Fruit fly (Drosophila melanogaster) whole organism, embryonic: Measurements from ENCODE around the gene Mo25.

Experiments
- Bgb ChIP-seq: fragments of 200-800 bp; sonication (Bioruptor generic); IDR thresholded peaks from 2 replicates; pipeline ENCODE4 v1.3.6; 2022; ENCODE audit warnings: missing biosample characterization, missing genetic modification characterization; ENCODE audit not compliant: partially characterized antibody
- Blimp-1 ChIP-seq: fragments of 200-800 bp; sonication (Bioruptor generic); optimal IDR thresholded peaks from 3 replicates; lab custom pipeline; 2018; ENCODE audit warnings: missing biosample characterization, missing genetic modification characterization, mild to moderate bottlenecking, moderate library complexity, missing genetic modification reagents
- CG10209 ChIP-seq: fragments of 200-800 bp; sonication (Bioruptor generic); optimal IDR thresholded peaks from 3 replicates; lab custom pipeline; 2017; ENCODE audit warnings: missing biosample characterization, mild to moderate bottlenecking, missing genetic modification characterization, missing genetic modification reagents
- CG10959 ChIP-seq: fragments of 200-800 bp; sonication (Bioruptor generic); IDR thresholded peaks from 2 replicates; pipeline ENCODE4 v1.3.6; 2022; ENCODE audit warnings: missing biosample characterization, missing genetic modification characterization
- CG1233 ChIP-seq: fragments of 200-800 bp; sonication (Bioruptor generic); optimal IDR thresholded peaks from 4 replicates; lab custom pipeline; 2018; ENCODE audit warnings: missing biosample characterization, mild to moderate bottlenecking, missing genetic modification characterization
- CG12769 ChIP-seq: fragments of 200-800 bp; sonication (Bioruptor generic); optimal IDR thresholded peaks from 2 replicates; lab custom pipeline; 2019; ENCODE audit warnings: missing biosample characterization, mild to moderate bottlenecking, missing genetic modification characterization, moderate library complexity
- CG13424 ChIP-seq: fragments of 200-800 bp; sonication (Bioruptor generic); optimal IDR thresholded peaks from 2 replicates; lab custom pipeline; 2019; ENCODE audit warnings: missing biosample characterization, mild to moderate bottlenecking, missing genetic modification characterization, moderate library complexity
- CG16779 ChIP-seq: fragments of 200-800 bp; sonication (Bioruptor generic); IDR thresholded peaks from 2 replicates; pipeline ENCODE4 v1.3.6; 2022; ENCODE audit warnings: missing biosample characterization, missing genetic modification characterization
- CG16813 ChIP-seq: fragments of 200-800 bp; sonication (Bioruptor generic); IDR thresholded peaks from 3 replicates; pipeline ENCODE4 v1.3.6; 2022; ENCODE audit warnings: missing biosample characterization, missing genetic modification characterization; ENCODE audit not compliant: partially characterized antibody
- CG17829 ChIP-seq: fragments of 200-800 bp; optimal IDR thresholded peaks from 2 replicates; lab custom pipeline; 2019; ENCODE audit warnings: missing biosample characterization, mild to moderate bottlenecking, missing genetic modification characterization, moderate library complexity
- CG34376 ChIP-seq: fragments of 200-800 bp; sonication (Bioruptor generic); optimal IDR thresholded peaks from 2 replicates; lab custom pipeline; 2018; ENCODE audit warnings: missing biosample characterization, mild to moderate bottlenecking, missing genetic modification characterization
- CG3847 ChIP-seq: fragments of 200-800 bp; sonication (Bioruptor generic); IDR thresholded peaks from 2 replicates; pipeline ENCODE4 v1.3.6; 2022; ENCODE audit warnings: missing biosample characterization, missing genetic modification characterization
- CG4424 ChIP-seq: fragments of 200-800 bp; sonication (Bioruptor generic); optimal IDR thresholded peaks from 3 replicates; lab custom pipeline; 2016; ENCODE audit warnings: missing biosample characterization, missing genetic modification characterization
- CG5180 ChIP-seq: fragments of 200-800 bp; sonication (Bioruptor generic); optimal IDR thresholded peaks from 3 replicates; lab custom pipeline; 2017; ENCODE audit warnings: missing biosample characterization, missing genetic modification characterization, mild to moderate bottlenecking, moderate library complexity, missing genetic modification reagents
- CG7357 ChIP-seq: fragments of 200-800 bp; sonication (Bioruptor generic); IDR thresholded peaks from 3 replicates; pipeline ENCODE4 v1.3.6; 2022; ENCODE audit warnings: missing biosample characterization, missing genetic modification characterization
- CG8281 ChIP-seq: fragments of 200-800 bp; sonication (Bioruptor generic); optimal IDR thresholded peaks from 2 replicates; lab custom pipeline; 2018; ENCODE audit warnings: missing biosample characterization, mild to moderate bottlenecking, missing genetic modification characterization, moderate library complexity
- CTCF ChIP-seq: fragments of 200-800 bp; sonication (Bioruptor generic); optimal IDR thresholded peaks from 2 replicates; lab custom pipeline; 2017; ENCODE audit warnings: missing biosample characterization, mild to moderate bottlenecking, missing genetic modification characterization, moderate library complexity
- Doc3 ChIP-seq: fragments of 200-800 bp; sonication (Bioruptor generic); IDR thresholded peaks from 3 replicates; pipeline ENCODE4 v1.3.6; 2022; ENCODE audit warnings: missing biosample characterization, missing genetic modification characterization; ENCODE audit not compliant: partially characterized antibody
- HLH3B ChIP-seq: fragments of 200-800 bp; sonication (Bioruptor generic); IDR thresholded peaks from 2 replicates; pipeline ENCODE4 v1.3.6; 2022; ENCODE audit warnings: missing biosample characterization, missing genetic modification characterization
- HLHmδ ChIP-seq: fragments of 200-800 bp; sonication (Bioruptor generic); optimal IDR thresholded peaks from 2 replicates; lab custom pipeline; 2018; ENCODE audit warnings: missing biosample characterization, mild to moderate bottlenecking, missing genetic modification characterization, moderate library complexity
- HmgD ChIP-seq: fragments of 200-800 bp; sonication (Bioruptor generic); optimal IDR thresholded peaks from 3 replicates; lab custom pipeline; 2016; ENCODE audit warnings: missing biosample characterization, missing genetic modification characterization
- Hr39 ChIP-seq: fragments of >200 bp; optimal IDR thresholded peaks from 2 replicates; lab custom pipeline; 2017
- MESR4 ChIP-seq: fragments of 200-800 bp; sonication (Bioruptor generic); optimal IDR thresholded peaks from 2 replicates; lab custom pipeline; 2018; ENCODE audit warnings: missing biosample characterization, mild to moderate bottlenecking, missing genetic modification characterization, moderate library complexity
- MTF-1 ChIP-seq: fragments of 200-800 bp; sonication (Bioruptor generic); optimal IDR thresholded peaks from 2 replicates; lab custom pipeline; 2018; ENCODE audit warnings: missing biosample characterization, mild to moderate bottlenecking, missing genetic modification characterization, borderline replicate concordance
- Meics ChIP-seq: fragments of 200-800 bp; sonication (Bioruptor generic); optimal IDR thresholded peaks from 2 replicates; lab custom pipeline; 2017; ENCODE audit warnings: missing biosample characterization, mild to moderate bottlenecking, missing genetic modification characterization
- NK7.1 ChIP-seq: fragments of 200-800 bp; sonication (Bioruptor generic); optimal IDR thresholded peaks from 3 replicates; lab custom pipeline; 2016; ENCODE audit warnings: missing biosample characterization, missing genetic modification characterization
- Neu2 ChIP-seq: fragments of 200-800 bp; sonication (Bioruptor generic); optimal IDR thresholded peaks from 3 replicates; lab custom pipeline; 2016; ENCODE audit warnings: missing biosample characterization, missing genetic modification characterization, borderline replicate concordance
- TFAM ChIP-seq: fragments of 200-800 bp; sonication (Bioruptor generic); optimal IDR thresholded peaks from 2 replicates; lab custom pipeline; 2017; ENCODE audit warnings: missing biosample characterization, missing genetic modification characterization, inconsistent platforms
- ato ChIP-seq: fragments of 200-800 bp; sonication (Bioruptor generic); IDR thresholded peaks from 2 replicates; pipeline ENCODE4 v1.3.6; 2022; ENCODE audit warnings: missing biosample characterization, missing genetic modification characterization; ENCODE audit not compliant: partially characterized antibody
- exex ChIP-seq: fragments of 200-800 bp; sonication (Bioruptor generic); optimal IDR thresholded peaks from 4 replicates; lab custom pipeline; 2018; ENCODE audit warnings: missing biosample characterization, mild to moderate bottlenecking, missing genetic modification characterization, moderate library complexity
- fd96Cb ChIP-seq: fragments of 200-800 bp; sonication (Bioruptor generic); optimal IDR thresholded peaks from 2 replicates; lab custom pipeline; 2018; ENCODE audit warnings: missing biosample characterization, mild to moderate bottlenecking, missing genetic modification characterization, moderate library complexity
- fu2 ChIP-seq: fragments of 200-800 bp; sonication (Bioruptor generic); optimal IDR thresholded peaks from 2 replicates; lab custom pipeline; 2016; ENCODE audit warnings: missing biosample characterization, missing genetic modification characterization
- gcm2 ChIP-seq: fragments of 200-800 bp; sonication (Bioruptor generic); optimal IDR thresholded peaks from 2 replicates; lab custom pipeline; 2016; ENCODE audit warnings: missing biosample characterization, missing genetic modification characterization
- her ChIP-seq: fragments of 200-800 bp; sonication (Bioruptor generic); optimal IDR thresholded peaks from 2 replicates; lab custom pipeline; 2016; ENCODE audit warnings: missing biosample characterization, missing genetic modification characterization
- ind ChIP-seq: fragments of 200-800 bp; sonication (Bioruptor generic); optimal IDR thresholded peaks from 3 replicates; lab custom pipeline; 2016; ENCODE audit warnings: missing biosample characterization, missing genetic modification characterization
- jumu ChIP-seq: fragments of 200-800 bp; sonication (Bioruptor generic); optimal IDR thresholded peaks from 3 replicates; lab custom pipeline; 2016; ENCODE audit warnings: missing biosample characterization, missing genetic modification characterization
- lov ChIP-seq, 2 experiments: fragments of 200-800 bp in 1 of 2; fragments of >200 bp in 1 of 2; sonication (Bioruptor generic) in 1 of 2; IDR thresholded peaks in 1 of 2; optimal IDR thresholded peaks in 1 of 2; 2 replicates in 1 of 2; 3 replicates in 1 of 2; pipeline versions ENCODE4 v1.3.6 to Lab custom; 2017 to 2022; ENCODE audit warnings: missing biosample characterization in 1 of 2, missing genetic modification characterization in 1 of 2
- luna ChIP-seq: fragments of 200-800 bp; sonication (Bioruptor generic); optimal IDR thresholded peaks from 2 replicates; lab custom pipeline; 2016; ENCODE audit warnings: missing biosample characterization, missing genetic modification characterization
- mirr ChIP-seq: fragments of 200-800 bp; sonication (Bioruptor generic); optimal IDR thresholded peaks from 3 replicates; lab custom pipeline; 2018; ENCODE audit warnings: missing biosample characterization, mild to moderate bottlenecking, missing genetic modification characterization
- nau ChIP-seq: fragments of 200-800 bp; sonication (Bioruptor generic); optimal IDR thresholded peaks from 3 replicates; lab custom pipeline; 2017; ENCODE audit warnings: missing biosample characterization, mild to moderate bottlenecking, missing genetic modification characterization, missing genetic modification reagents
- nerfin-2 ChIP-seq: fragments of 200-800 bp; sonication (Bioruptor generic); IDR thresholded peaks from 2 replicates; pipeline ENCODE4 v1.3.6; 2022; ENCODE audit warnings: missing biosample characterization, missing genetic modification characterization; ENCODE audit not compliant: partially characterized antibody
- peb ChIP-seq: fragments of 200-800 bp; sonication (Bioruptor generic); IDR thresholded peaks from 2 replicates; pipeline ENCODE4 v1.3.6; 2022; ENCODE audit warnings: missing biosample characterization, missing genetic modification characterization
- row ChIP-seq: fragments of 200-800 bp; sonication (Bioruptor generic); IDR thresholded peaks from 3 replicates; pipeline ENCODE4 v1.3.6; 2022; ENCODE audit warnings: missing biosample characterization, missing genetic modification characterization
- sens-2 ChIP-seq: fragments of 200-800 bp; sonication (Bioruptor generic); IDR thresholded peaks from 2 replicates; pipeline ENCODE4 v1.3.6; 2022; ENCODE audit warnings: missing biosample characterization, missing genetic modification characterization
- slbo ChIP-seq: fragments of 200-800 bp; sonication (Bioruptor generic); IDR thresholded peaks from 2 replicates; pipeline ENCODE4 v1.3.6; 2022; ENCODE audit warnings: missing biosample characterization, missing genetic modification characterization
- so ChIP-seq: fragments of 200-800 bp; sonication (Bioruptor generic); IDR thresholded peaks from 3 replicates; pipeline ENCODE4 v1.3.6; 2022; ENCODE audit warnings: missing biosample characterization, missing genetic modification characterization
- sr ChIP-seq: fragments of 200-800 bp; sonication (Bioruptor generic); IDR thresholded peaks from 3 replicates; pipeline ENCODE4 v1.3.6; 2022; ENCODE audit warnings: missing biosample characterization, missing genetic modification characterization
- unc-4 ChIP-seq: fragments of 200-800 bp; sonication (Bioruptor generic); IDR thresholded peaks from 2 replicates; pipeline ENCODE4 v1.3.6; 2022; ENCODE audit warnings: missing biosample characterization, missing genetic modification characterization; ENCODE audit not compliant: partially characterized antibody
- wdn ChIP-seq: fragments of 200-800 bp; sonication (Bioruptor generic); IDR thresholded peaks from 2 replicates; pipeline ENCODE4 v1.3.6; 2022; ENCODE audit warnings: missing biosample characterization, missing genetic modification characterization

The Mo25 gene

DNA sequence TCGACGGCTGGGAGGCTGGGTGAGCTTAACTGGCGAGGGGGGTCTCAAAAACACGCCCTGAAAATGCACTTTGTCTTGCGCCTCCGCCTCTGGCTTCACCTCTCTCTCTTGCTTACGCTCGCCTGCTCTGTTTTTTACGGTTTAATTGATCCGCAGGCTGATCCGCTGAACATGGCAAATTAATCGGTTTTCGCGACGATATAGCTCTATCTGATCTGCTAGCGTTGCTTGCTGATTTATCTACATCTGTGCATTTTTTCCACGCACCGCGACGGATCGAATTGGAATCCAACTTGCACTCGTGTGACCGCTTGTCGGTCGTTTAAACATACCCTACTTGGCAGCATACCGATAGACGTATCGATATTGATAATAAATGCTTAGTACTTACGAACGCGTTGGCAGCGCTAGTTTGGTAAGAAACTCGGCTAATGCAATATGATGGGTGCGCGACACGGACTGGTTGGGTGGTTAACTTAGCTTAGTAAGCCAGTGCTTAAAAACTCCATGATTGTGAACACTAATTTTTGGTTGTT lies 32.4 kb upstream of the Mo25 start, which contains the start of gene Abl (continued):
- TF ChIP-seq Neu2 (GFP tag; lab: Kevin White, UChicago): no peak
- TF ChIP-seq Meics (GFP tag; lab: Kevin White, UChicago): peak; percentile 40
- no peak for TF ChIP-seq TFAM (GFP tag; lab: Kevin White, UChicago)
- TF ChIP-seq CG4424 (GFP tag; lab: Kevin White, UChicago): peak; percentile 64
- TF ChIP-seq mirr: peak; percentile 59
- TF ChIP-seq unc-4: peak; percentile 86
- TF ChIP-seq CG5180 (GFP tag; lab: Kevin White, UChicago): no peak
- peak; percentile 44 for TF ChIP-seq Blimp-1 (GFP tag; lab: Kevin White, UChicago)
- TF ChIP-seq fd96Cb: no peak
- TF ChIP-seq HLH3B (GFP tag; lab: Robert Waterston, UW): 0 out of 2 replicates have a peak, but pooled peaks have one; percentile 18
- peak; percentile 69; the same call in 2 of the 3 replicates for TF ChIP-seq Doc3
- peak; percentile 7 for TF ChIP-seq CG1233
- TF ChIP-seq row (GFP tag; lab: Robert Waterston, UW): peak; percentile 56; the same call in 2 of the 3 replicates
- TF ChIP-seq lov (optimal IDR thresholded peaks at IDR 0.05; lab: Kevin White, UChicago): no peak
- 0 out of 3 replicates have a peak, but pooled peaks have one; percentile 11 for TF ChIP-seq lov (GFP tag; IDR thresholded peaks at IDR 0.05; lab: Robert Waterston, UW)
- peak; percentile 52 for TF ChIP-seq CG13424 (tag; lab: Kevin White, UChicago)
- TF ChIP-seq CG8281 (tag; lab: Kevin White, UChicago): no peak
- TF ChIP-seq CG16813 (GFP tag; lab: Robert Waterston, UW): peak; percentile 79
- TF ChIP-seq ato: peak; percentile 61
- TF ChIP-seq CG10209 (GFP tag; lab: Kevin White, UChicago): peak; percentile 69
- peak; percentile 43 for TF ChIP-seq gcm2 (GFP tag; lab: Kevin White, UChicago)
- peak; percentile 65; the same call in 1 of the 2 replicates for TF ChIP-seq CG16779 (GFP tag; lab: Robert Waterston, UW)
- TF ChIP-seq CG17829 (tag; lab: Kevin White, UChicago): peak; percentile 77
- TF ChIP-seq fu2: peak; percentile 76
- TF ChIP-seq CG10959 (GFP tag; lab: Robert Waterston, UW): no peak
- TF ChIP-seq jumu (GFP tag; lab: Kevin White, UChicago): peak; percentile 84
- TF ChIP-seq sens-2 (GFP tag; lab: Robert Waterston, UW): no peak
- 0 out of 2 replicates have a peak, but pooled peaks have one; percentile 23 for TF ChIP-seq wdn
- peak; percentile 60 for TF ChIP-seq NK7.1 (GFP tag; lab: Kevin White, UChicago)
- TF ChIP-seq CTCF (GFP tag; lab: Kevin White, UChicago): peak; percentile 61
- peak; percentile 34 for TF ChIP-seq CG34376 (GFP tag; lab: Kevin White, UChicago)
- TF ChIP-seq Bgb: peak; percentile 91
- peak; percentile 85 for TF ChIP-seq her (GFP tag; lab: Kevin White, UChicago)
- peak; percentile 46 for TF ChIP-seq exex (tag; lab: Kevin White, UChicago)
- TF ChIP-seq ind: peak; percentile 50
- no peak for TF ChIP-seq Hr39 (lab: Kevin White, UChicago)
- TF ChIP-seq peb: no peak
- TF ChIP-seq slbo (GFP tag; lab: Robert Waterston, UW): peak; percentile 77
- peak; percentile 50; the same call in 1 of the 2 replicates for TF ChIP-seq nerfin-2 (GFP tag; lab: Robert Waterston, UW)
- peak; percentile 46; the same call in 2 of the 3 replicates for TF ChIP-seq so (GFP tag; lab: Robert Waterston, UW)
- peak; percentile 16 for TF ChIP-seq MTF-1 (GFP tag; lab: Kevin White, UChicago)
- TF ChIP-seq luna (GFP tag; lab: Kevin White, UChicago): peak; percentile 79
- TF ChIP-seq sr (GFP tag; lab: Robert Waterston, UW): peak; percentile 23; the same call in 1 of the 3 replicates
- TF ChIP-seq CG7357 (GFP tag; lab: Robert Waterston, UW): no peak
- TF ChIP-seq HLHmδ (GFP tag; lab: Kevin White, UChicago): peak; percentile 86
- TF ChIP-seq CG12769 (tag; lab: Kevin White, UChicago): peak; percentile 83
- peak; percentile 93 for TF ChIP-seq CG3847 (GFP tag; lab: Robert Waterston, UW)
- TF ChIP-seq nau (GFP tag; lab: Kevin White, UChicago): no peak
- TF ChIP-seq HmgD (GFP tag; lab: Kevin White, UChicago): peak; percentile 97
- TF ChIP-seq MESR4 (GFP tag; lab: Kevin White, UChicago): peak; percentile 91
